Fruit fly (Drosophila melanogaster) Kc167 (cell line): ENCODE data around the gene Claspin.

ENCODE experiments used
- Myc ChIP-seq: fragments of >200 bp; optimal IDR thresholded peaks from 2 replicates; lab custom pipeline; 2017; ENCODE audit warnings: missing external identifiers
- Sin3A ChIP-seq: fragments of >200 bp; optimal IDR thresholded peaks from 2 replicates; lab custom pipeline; 2018; ENCODE audit warnings: missing external identifiers
- h ChIP-seq: fragments of >200 bp; optimal IDR thresholded peaks from 3 replicates; lab custom pipeline; 2018; ENCODE audit warnings: missing external identifiers
- psq ChIP-seq: fragments of >200 bp; optimal IDR thresholded peaks from 2 replicates; lab custom pipeline; 2017; ENCODE audit warnings: missing external identifiers
- ttk ChIP-seq: sonication (Bioruptor generic); optimal IDR thresholded peaks from 2 replicates; lab custom pipeline; 2017; ENCODE audit warnings: missing external identifiers

- TF ChIP-seq Myc (lab: Kevin White, UChicago) (no peak), h (no peak), psq (lab: Kevin White, UChicago) (no peak), ttk (lab: Kevin White, UChicago) (no peak), Sin3A (no peak)
Measured at dm6 chr3L:4356986-4357385, 43.7 kb downstream of the Claspin start.
